Fruit fly (Drosophila melanogaster): ENCODE measurements around the gene CG42740.

CG42740 gene

dm6 chr3R:30449446-30449845, 26.7 kb upstream of the CG42740 start (continued):
- TF ChIP-seq CG7987 (GFP tag; optimal IDR thresholded peaks at IDR 0.05) (peak; percentile 98), run (tag; optimal IDR thresholded peaks at IDR 0.05) (peak; percentile 70), kni (GFP tag; optimal IDR thresholded peaks at IDR 0.05) (no peak), CG11723 (GFP tag; optimal IDR thresholded peaks at IDR 0.05) (no peak), GATAe (GFP tag; conservative IDR thresholded peaks at IDR 0.05) (peak; percentile 54; the same call in 1 of the 2 replicates), grn (GFP tag; optimal IDR thresholded peaks at IDR 0.05) (peak; percentile 29), exex (tag; optimal IDR thresholded peaks at IDR 0.05) (peak; percentile 94), Atf-2 (GFP tag; optimal IDR thresholded peaks at IDR 0.05) (no peak), twi (tag; optimal IDR thresholded peaks at IDR 0.05) (no peak), sc (optimal IDR thresholded peaks at IDR 0.05) (no peak), sc (GFP tag; optimal IDR thresholded peaks at IDR 0.05) (no peak), CG7372 (GFP tag; IDR thresholded peaks at IDR 0.05) (no peak), mirr (GFP tag; optimal IDR thresholded peaks at IDR 0.05) (peak; percentile 78)

- TF ChIP-seq CG8290 (GFP tag; optimal IDR thresholded peaks at IDR 0.05) (no peak), CG8290 (tag; optimal IDR thresholded peaks at IDR 0.05) (no peak), disco-r (GFP tag; optimal IDR thresholded peaks at IDR 0.05) (no peak), CG10543 (GFP tag; optimal IDR thresholded peaks at IDR 0.05) (no peak), Hmr (GFP tag; optimal IDR thresholded peaks at IDR 0.05) (no peak), pb (GFP tag; optimal IDR thresholded peaks at IDR 0.05) (no peak), CG12391 (tag; optimal IDR thresholded peaks at IDR 0.05) (no peak), bbx (GFP tag; IDR thresholded peaks at IDR 0.05; ENCODE audit: partially characterized antibody) (no peak), run (tag; optimal IDR thresholded peaks at IDR 0.05) (no peak), NFAT (GFP tag; IDR thresholded peaks at IDR 0.05) (no peak), ab (GFP tag; optimal IDR thresholded peaks at IDR 0.05) (no peak), MESR4 (GFP tag; optimal IDR thresholded peaks at IDR 0.05) (no peak), Mad (GFP tag; optimal IDR thresholded peaks at IDR 0.05) (no peak), CG11560 (tag; IDR thresholded peaks at IDR 0.05) (no peak), mam (GFP tag; optimal IDR thresholded peaks at IDR 0.05) (no peak), tna (GFP tag; IDR thresholded peaks at IDR 0.05; ENCODE audit: partially characterized antibody) (no peak)
These were observed 22.2 kb upstream of the CG42740 start, which contains the start of gene Osi23 for dm6 chr3R:30444946-30445345. Gene Osi23 (minus strand): TSS chr3R:30445046.

dm6 chr3R:30443549-30444133, 20.9 kb upstream of the CG42740 start, which contains the start of gene CG15537:
Gene CG15537 (minus strand): TSS chr3R:30443599.
- TF ChIP-seq CG3163 (GFP tag; optimal IDR thresholded peaks at IDR 0.05) (no peak), E2f2 (GFP tag; IDR thresholded peaks at IDR 0.05) (peak; percentile 49; the same call in 1 of the 2 replicates), Dp (GFP tag; optimal IDR thresholded peaks at IDR 0.05) (peak; percentile 58), CG9215 (GFP tag; IDR thresholded peaks at IDR 0.05) (peak; percentile 44; the same call in 1 of the 2 replicates)

dm6 chr3R:30431258-30432114, 8.7 kb upstream of the CG42740 start, which contains the start of gene CG15534:
Gene CG15534 (plus strand): TSS chr3R:30432064.
- TF ChIP-seq exex (tag; optimal IDR thresholded peaks at IDR 0.05): peak; percentile 96
- TF ChIP-seq Meics (GFP tag; optimal IDR thresholded peaks at IDR 0.05): no peak
- no peak for TF ChIP-seq Hr3 (GFP tag; optimal IDR thresholded peaks at IDR 0.05)
- no peak for TF ChIP-seq yki (optimal IDR thresholded peaks at IDR 0.05)
- TF ChIP-seq Hey (tag; optimal IDR thresholded peaks at IDR 0.05): peak; percentile 65
- TF ChIP-seq CG12071 (GFP tag; optimal IDR thresholded peaks at IDR 0.05): no peak
- peak; percentile 42 for TF ChIP-seq sug (tag; optimal IDR thresholded peaks at IDR 0.05)
- peak; percentile 91 for TF ChIP-seq Vsx1 (GFP tag; optimal IDR thresholded peaks at IDR 0.05)
- TF ChIP-seq cwo (GFP tag; optimal IDR thresholded peaks at IDR 0.05): peak; percentile 91
- TF ChIP-seq ewg (GFP tag; optimal IDR thresholded peaks at IDR 0.05): no peak
- TF ChIP-seq grn (GFP tag; optimal IDR thresholded peaks at IDR 0.05): peak; percentile 42

Measured in whole organism, embryonic.